Worm (Caenorhabditis elegans): ENCODE data around the gene Y41E3.22.

DNA sequence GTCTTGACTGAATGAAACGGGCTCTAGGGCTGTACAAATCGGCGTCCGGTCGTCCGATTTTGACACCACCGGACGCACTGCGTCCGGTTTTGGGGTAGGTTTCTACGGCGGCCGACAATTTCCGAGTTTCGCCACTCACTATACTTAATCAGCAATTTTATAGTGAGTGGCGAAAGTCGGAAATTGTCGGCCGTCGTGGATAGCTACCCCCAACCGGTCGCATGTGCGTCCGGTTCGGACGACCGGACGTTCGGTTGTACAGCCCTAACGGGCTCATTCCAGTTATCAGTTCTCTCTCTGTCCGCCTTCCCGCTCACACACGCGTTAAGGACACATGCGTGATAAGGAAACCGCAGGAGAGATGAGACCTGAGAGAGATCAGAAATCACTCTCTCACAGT lies 17.9 kb upstream of the Y41E3.22 start, which contains the start of gene Y57G11C.1131:
- TF ChIP-seq dao-5 (tag; optimal IDR thresholded peaks at IDR 0.05) (no peak), him-1 (tag; optimal IDR thresholded peaks at IDR 0.05) (no peak), W03F9.2 (tag; optimal IDR thresholded peaks at IDR 0.05) (no peak)
